Worm (Caenorhabditis elegans): ENCODE results near the gene nas-7.

- TF ChIP-seq tlf-1 (GFP tag; optimal IDR thresholded peaks at IDR 0.05) (no peak), dpl-1 (GFP tag; optimal IDR thresholded peaks at IDR 0.05) (no peak), unc-62 (GFP tag; optimal IDR thresholded peaks at IDR 0.05) (no peak), madf-6 (GFP tag; IDR thresholded peaks at IDR 0.05) (no peak), Y53F4B.3 (GFP tag; IDR thresholded peaks at IDR 0.05) (no peak), ZK185.1 (tag; optimal IDR thresholded peaks at IDR 0.05; ENCODE audit: poor library complexity, severe bottlenecking) (no peak), madf-10 (tag; optimal IDR thresholded peaks at IDR 0.05) (no peak), him-1 (tag; optimal IDR thresholded peaks at IDR 0.05) (no peak), nhr-80 (tag; optimal IDR thresholded peaks at IDR 0.05) (no peak), egl-44 (GFP tag; IDR thresholded peaks at IDR 0.05) (no peak), nhr-90 (tag; optimal IDR thresholded peaks at IDR 0.05) (no peak), die-1 (tag; optimal IDR thresholded peaks at IDR 0.05) (no peak)
Observed at ce11 chrII:7358489-7358943, 44.0 kb downstream of the nas-7 start, which contains the start of gene insc-1.
